Fruit fly (Drosophila melanogaster) whole organism, embryonic: ENCODE measurements around the gene Sbp2.

Source experiments
- Abd-B ChIP-seq: fragments of 200-800 bp; sonication (Bioruptor generic); optimal IDR thresholded peaks from 2 replicates; lab custom pipeline; 2018; ENCODE audit warnings: missing biosample characterization, mild to moderate bottlenecking, missing genetic modification characterization, moderate library complexity
- CG1024 ChIP-seq: fragments of 200-800 bp; sonication (Bioruptor generic); IDR thresholded peaks from 2 replicates; pipeline ENCODE4 v1.3.6; 2022; ENCODE audit warnings: missing biosample characterization, missing genetic modification characterization
- CG11093 ChIP-seq: fragments of 200-800 bp; sonication (Bioruptor generic); IDR thresholded peaks from 3 replicates; pipeline ENCODE4 v1.3.6; 2022; ENCODE audit warnings: missing biosample characterization, missing genetic modification characterization
- CG11696 ChIP-seq: fragments of 200-800 bp; sonication (Bioruptor generic); IDR thresholded peaks from 2 replicates; pipeline ENCODE4 v1.3.6; 2022; ENCODE audit warnings: missing biosample characterization, missing genetic modification characterization
- CG13123 ChIP-seq: fragments of 200-800 bp; sonication (Bioruptor generic); optimal IDR thresholded peaks from 2 replicates; lab custom pipeline; 2016; ENCODE audit warnings: missing biosample characterization, missing genetic modification characterization
- CG13287 ChIP-seq: fragments of 200-800 bp; sonication (Bioruptor generic); IDR thresholded peaks from 2 replicates; pipeline ENCODE4 v1.3.6; 2022; ENCODE audit warnings: missing biosample characterization, missing genetic modification characterization; ENCODE audit not compliant: partially characterized antibody
- CG14050 ChIP-seq: fragments of 200-800 bp; sonication (Bioruptor generic); IDR thresholded peaks from 3 replicates; pipeline ENCODE4 v1.3.6; 2022; ENCODE audit warnings: missing biosample characterization, missing genetic modification characterization
- CG1529 ChIP-seq: fragments of 200-800 bp; sonication (Bioruptor generic); optimal IDR thresholded peaks from 3 replicates; lab custom pipeline; 2018; ENCODE audit warnings: missing biosample characterization, missing genetic modification characterization
- CG15601 ChIP-seq: fragments of 200-800 bp; sonication (Bioruptor generic); optimal IDR thresholded peaks from 3 replicates; lab custom pipeline; 2019; ENCODE audit warnings: missing biosample characterization, mild to moderate bottlenecking, missing genetic modification characterization, moderate library complexity
- CG1647 ChIP-seq: fragments of 200-800 bp; sonication (Bioruptor generic); optimal IDR thresholded peaks from 3 replicates; lab custom pipeline; 2016; ENCODE audit warnings: missing biosample characterization, missing genetic modification characterization
- CG17385 ChIP-seq: fragments of 200-800 bp; sonication (Bioruptor generic); optimal IDR thresholded peaks from 3 replicates; lab custom pipeline; 2018; ENCODE audit warnings: missing biosample characterization, mild to moderate bottlenecking, missing genetic modification characterization
- CG18476 ChIP-seq: fragments of 200-800 bp; sonication (Bioruptor generic); optimal IDR thresholded peaks from 2 replicates; lab custom pipeline; 2016; ENCODE audit warnings: missing biosample characterization, mild to moderate bottlenecking, missing genetic modification characterization
- CG2116 ChIP-seq: fragments of 200-800 bp; sonication (Bioruptor generic); optimal IDR thresholded peaks from 3 replicates; lab custom pipeline; 2018; ENCODE audit warnings: missing biosample characterization, mild to moderate bottlenecking, missing genetic modification characterization
- CG33213 ChIP-seq: fragments of 200-800 bp; sonication (Bioruptor generic); optimal IDR thresholded peaks from 3 replicates; lab custom pipeline; 2016; ENCODE audit warnings: missing biosample characterization, missing genetic modification characterization
- CG34376 ChIP-seq: fragments of 200-800 bp; sonication (Bioruptor generic); optimal IDR thresholded peaks from 2 replicates; lab custom pipeline; 2018; ENCODE audit warnings: missing biosample characterization, mild to moderate bottlenecking, missing genetic modification characterization
- CG5953 ChIP-seq: fragments of 200-800 bp; sonication (Bioruptor generic); IDR thresholded peaks from 2 replicates; pipeline ENCODE4 v1.3.6; 2022; ENCODE audit warnings: missing biosample characterization, missing genetic modification characterization
- CG6791 ChIP-seq: fragments of 200-800 bp; sonication (Bioruptor generic); IDR thresholded peaks from 3 replicates; pipeline ENCODE4 v1.3.6; 2022; ENCODE audit warnings: missing biosample characterization, missing genetic modification characterization; ENCODE audit not compliant: partially characterized antibody
- CG6813 ChIP-seq: fragments of 200-800 bp; sonication (Bioruptor generic); optimal IDR thresholded peaks from 2 replicates; lab custom pipeline; 2017; ENCODE audit warnings: missing biosample characterization, missing genetic modification characterization, mild to moderate bottlenecking, moderate library complexity, missing genetic modification reagents
- CG8388 ChIP-seq: fragments of 200-800 bp; sonication (Bioruptor generic); optimal IDR thresholded peaks from 2 replicates; lab custom pipeline; 2019; ENCODE audit warnings: missing biosample characterization, mild to moderate bottlenecking, missing genetic modification characterization, moderate library complexity
- CG9727 ChIP-seq: fragments of 200-800 bp; sonication (Bioruptor generic); optimal IDR thresholded peaks from 3 replicates; lab custom pipeline; 2017; ENCODE audit warnings: missing biosample characterization, mild to moderate bottlenecking, missing genetic modification characterization
- Ets65A ChIP-seq: fragments of 200-800 bp; sonication (Bioruptor generic); peaks from one replicate; lab custom pipeline; 2016; ENCODE audit warnings: missing biosample characterization, missing genetic modification characterization
- Hand ChIP-seq: fragments of 200-800 bp; sonication (Bioruptor generic); optimal IDR thresholded peaks from 2 replicates; lab custom pipeline; 2017; ENCODE audit warnings: mild to moderate bottlenecking, missing biosample characterization, missing genetic modification reagents, missing genetic modification characterization
- Hey ChIP-seq: fragments of 200-800 bp; sonication (Bioruptor generic); optimal IDR thresholded peaks from 3 replicates; lab custom pipeline; 2018; ENCODE audit warnings: missing biosample characterization, mild to moderate bottlenecking, missing genetic modification characterization
- Hmr ChIP-seq: fragments of 200-800 bp; sonication (Bioruptor generic); optimal IDR thresholded peaks from 3 replicates; lab custom pipeline; 2017; ENCODE audit warnings: mild to moderate bottlenecking, missing biosample characterization, missing genetic modification reagents, missing genetic modification characterization
- Kr ChIP-seq: fragments of 200-800 bp; sonication (Bioruptor generic); optimal IDR thresholded peaks from 2 replicates; lab custom pipeline; 2017; ENCODE audit warnings: missing biosample characterization, mild to moderate bottlenecking, missing genetic modification characterization
- Lpt ChIP-seq: fragments of >200 bp; optimal IDR thresholded peaks from 2 replicates; lab custom pipeline; 2018; ENCODE audit warnings: missing biosample characterization, missing genetic modification characterization
- Neu2 ChIP-seq: fragments of 200-800 bp; sonication (Bioruptor generic); optimal IDR thresholded peaks from 3 replicates; lab custom pipeline; 2016; ENCODE audit warnings: missing biosample characterization, missing genetic modification characterization, borderline replicate concordance
- Tbp ChIP-seq: fragments of >200 bp; optimal IDR thresholded peaks from 2 replicates; lab custom pipeline; 2018; ENCODE audit warnings: missing biosample characterization, missing genetic modification characterization
- ac ChIP-seq: fragments of 200-800 bp; sonication (Bioruptor generic); optimal IDR thresholded peaks from 3 replicates; lab custom pipeline; 2017; ENCODE audit warnings: missing biosample characterization, mild to moderate bottlenecking, missing genetic modification characterization
- ato ChIP-seq: fragments of 200-800 bp; sonication (Bioruptor generic); IDR thresholded peaks from 2 replicates; pipeline ENCODE4 v1.3.6; 2022; ENCODE audit warnings: missing biosample characterization, missing genetic modification characterization; ENCODE audit not compliant: partially characterized antibody
- bbx ChIP-seq: fragments of 200-800 bp; sonication (Bioruptor generic); IDR thresholded peaks from 2 replicates; pipeline ENCODE4 v1.3.6; 2022; ENCODE audit warnings: missing biosample characterization, missing genetic modification characterization; ENCODE audit not compliant: partially characterized antibody
- cad ChIP-seq: fragments of >200 bp; optimal IDR thresholded peaks from 2 replicates; lab custom pipeline; 2017; ENCODE audit warnings: missing biosample characterization, missing genetic modification characterization
- cas ChIP-seq: fragments of 200-800 bp; sonication (Bioruptor generic); IDR thresholded peaks from 2 replicates; pipeline ENCODE4 v1.3.6; 2022; ENCODE audit warnings: missing biosample characterization, missing genetic modification characterization
- cwo ChIP-seq: fragments of 200-800 bp; sonication (Bioruptor generic); optimal IDR thresholded peaks from 3 replicates; lab custom pipeline; 2017; ENCODE audit warnings: missing biosample characterization, missing genetic modification characterization, mild to moderate bottlenecking, moderate library complexity, missing genetic modification reagents
- da ChIP-seq: fragments of 200-800 bp; sonication (Bioruptor generic); optimal IDR thresholded peaks from 2 replicates; lab custom pipeline; 2016; ENCODE audit warnings: missing biosample characterization, missing genetic modification characterization
- dan ChIP-seq: fragments of 200-800 bp; sonication (Bioruptor generic); IDR thresholded peaks from 2 replicates; pipeline ENCODE4 v1.3.6; 2022; ENCODE audit warnings: missing biosample characterization, missing genetic modification characterization
- dm ChIP-seq: fragments of 200-800 bp; sonication (Bioruptor generic); optimal IDR thresholded peaks from 3 replicates; lab custom pipeline; 2016; ENCODE audit warnings: missing biosample characterization, missing genetic modification characterization
- hb ChIP-seq: fragments of 200-800 bp; sonication (Bioruptor generic); IDR thresholded peaks from 3 replicates; pipeline ENCODE4 v1.3.6; 2022; ENCODE audit warnings: missing biosample characterization, missing genetic modification characterization; ENCODE audit not compliant: partially characterized antibody
- ind ChIP-seq: fragments of 200-800 bp; sonication (Bioruptor generic); optimal IDR thresholded peaks from 3 replicates; lab custom pipeline; 2016; ENCODE audit warnings: missing biosample characterization, missing genetic modification characterization
- insv ChIP-seq, 2 experiments: fragments of 200-800 bp; sonication (Bioruptor generic); optimal IDR thresholded peaks; 3 replicates each; lab custom pipeline; 2016 to 2018; ENCODE audit warnings: missing biosample characterization in 2 of 2, missing genetic modification characterization in 2 of 2
- lilli ChIP-seq: fragments of 200-800 bp; sonication (Bioruptor generic); optimal IDR thresholded peaks from 3 replicates; lab custom pipeline; 2016; ENCODE audit warnings: missing biosample characterization, missing genetic modification characterization
- nom ChIP-seq: fragments of 200-800 bp; sonication (Bioruptor generic); optimal IDR thresholded peaks from 2 replicates; lab custom pipeline; 2017; ENCODE audit warnings: missing biosample characterization, missing genetic modification characterization, mild to moderate bottlenecking, moderate library complexity, missing genetic modification reagents
- oc ChIP-seq: fragments of 200-800 bp; sonication (Bioruptor generic); optimal IDR thresholded peaks from 2 replicates; lab custom pipeline; 2018; ENCODE audit warnings: missing biosample characterization, mild to moderate bottlenecking, missing genetic modification characterization, moderate library complexity
- pros ChIP-seq: fragments of 200-800 bp; sonication (Bioruptor generic); optimal IDR thresholded peaks from 3 replicates; lab custom pipeline; 2019; ENCODE audit warnings: missing biosample characterization, mild to moderate bottlenecking, missing genetic modification characterization, moderate library complexity
- ranshi ChIP-seq: fragments of 200-800 bp; sonication (Bioruptor generic); IDR thresholded peaks from 2 replicates; pipeline ENCODE4 v1.3.6; 2022; ENCODE audit warnings: missing biosample characterization, missing genetic modification characterization
- seq ChIP-seq: fragments of 200-800 bp; sonication (Bioruptor generic); IDR thresholded peaks from 2 replicates; pipeline ENCODE4 v1.3.6; 2022; ENCODE audit warnings: missing biosample characterization, missing genetic modification characterization
- so ChIP-seq: fragments of 200-800 bp; sonication (Bioruptor generic); IDR thresholded peaks from 3 replicates; pipeline ENCODE4 v1.3.6; 2022; ENCODE audit warnings: missing biosample characterization, missing genetic modification characterization
- z ChIP-seq: fragments of 200-800 bp; sonication (Bioruptor generic); IDR thresholded peaks from 3 replicates; pipeline ENCODE4 v1.3.6; 2022; ENCODE audit warnings: missing biosample characterization, missing genetic modification characterization
- zen2 ChIP-seq: fragments of 200-800 bp; sonication (Bioruptor generic); IDR thresholded peaks from 3 replicates; pipeline ENCODE4 v1.3.6; 2022; ENCODE audit warnings: missing biosample characterization, missing genetic modification characterization; ENCODE audit not compliant: partially characterized antibody

The Sbp2 gene

DNA sequence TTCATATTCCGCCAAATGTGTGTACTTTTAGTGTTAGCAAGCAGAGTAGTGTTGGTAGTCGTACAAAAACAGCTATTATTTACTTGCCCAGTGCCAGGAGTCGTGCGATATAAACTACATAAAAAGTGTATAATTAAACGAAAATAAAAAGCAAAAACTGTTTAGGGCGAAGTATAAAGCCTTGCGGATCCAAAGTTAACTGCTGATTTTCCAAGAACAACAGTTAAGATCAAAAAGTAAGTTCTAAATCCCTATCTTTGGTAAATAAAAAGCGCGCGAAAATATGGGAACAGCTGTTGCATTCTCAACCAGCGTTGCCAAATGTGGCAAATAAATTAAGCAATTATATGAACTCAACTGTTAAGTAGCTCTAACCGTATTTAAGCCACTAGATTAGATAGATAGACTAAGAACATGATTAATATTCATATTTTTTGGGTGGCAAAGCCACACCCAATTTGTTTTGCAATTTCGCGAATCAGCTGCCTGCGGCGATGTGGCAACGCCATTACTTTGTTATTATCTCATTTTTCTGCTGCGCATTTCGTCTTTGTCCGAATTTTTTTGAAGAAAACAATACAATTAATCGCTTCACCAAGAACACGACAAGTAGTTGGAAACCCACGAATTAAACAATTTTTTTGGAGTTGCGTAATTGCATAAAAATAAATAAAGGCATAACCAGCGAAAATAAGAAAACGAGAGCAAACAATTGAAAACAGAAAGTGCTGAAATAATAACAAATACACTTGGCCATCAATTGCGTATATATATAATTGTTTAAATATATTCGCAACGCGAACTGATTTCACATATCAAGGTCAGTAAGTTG lies 36.5 kb downstream of the Sbp2 start, which contains the start of the genes Prim1 and CG7083 (continued):
- TF ChIP-seq hb (GFP tag; lab: Robert Waterston, UW) (no peak), CG17385 (peak; percentile 60), Lpt (GFP tag; lab: Kevin White, UChicago) (no peak), CG11696 (GFP tag; lab: Robert Waterston, UW) (no peak), so (GFP tag; lab: Robert Waterston, UW) (no peak), cwo (peak; percentile 21), CG5953 (GFP tag; lab: Robert Waterston, UW) (no peak), CG6791 (GFP tag; lab: Robert Waterston, UW) (no peak), oc (tag; lab: Kevin White, UChicago) (no peak), CG18476 (GFP tag; lab: Kevin White, UChicago) (peak; percentile 27), CG9727 (GFP tag; lab: Kevin White, UChicago) (peak; percentile 66), CG13287 (GFP tag; lab: Robert Waterston, UW) (peak; percentile 43), CG8388 (GFP tag; lab: Kevin White, UChicago) (peak; percentile 51), dm (GFP tag; lab: Kevin White, UChicago) (peak; percentile 43), CG1647 (GFP tag; lab: Kevin White, UChicago) (peak; percentile 25), Hand (GFP tag; lab: Kevin White, UChicago) (no peak), Kr (GFP tag; lab: Kevin White, UChicago) (no peak), zen2 (GFP tag; lab: Robert Waterston, UW) (no peak), CG33213 (GFP tag; lab: Kevin White, UChicago) (peak; percentile 32), ranshi (GFP tag; lab: Robert Waterston, UW) (0 out of 2 replicates have a peak, but pooled peaks have one; percentile 41), dan (GFP tag; lab: Robert Waterston, UW) (no peak), ac (GFP tag; lab: Kevin White, UChicago) (peak; percentile 0), CG14050 (GFP tag; lab: Robert Waterston, UW) (peak; percentile 42; the same call in 1 of the 3 replicates), CG15601 (tag; lab: Kevin White, UChicago) (peak; percentile 34), Neu2 (no peak), CG6813 (GFP tag; lab: Kevin White, UChicago) (peak; percentile 26), Tbp (GFP tag; lab: Kevin White, UChicago) (no peak), CG11093 (GFP tag; lab: Robert Waterston, UW) (no peak), cas (no peak), seq (GFP tag; lab: Robert Waterston, UW) (0 out of 2 replicates have a peak, but pooled peaks have one; percentile 27), CG1529 (peak; percentile 46), Hmr (peak; percentile 54), Abd-B (GFP tag; lab: Kevin White, UChicago) (peak; percentile 50), Hey (tag; lab: Kevin White, UChicago) (no peak), cad (GFP tag; lab: Kevin White, UChicago) (no peak), lilli (peak; percentile 73), da (GFP tag; lab: Kevin White, UChicago) (peak; percentile 43), z (GFP tag; lab: Robert Waterston, UW) (no peak), CG13123 (peak; percentile 39), insv (GFP tag; optimal IDR thresholded peaks at IDR 0.05; lab: Kevin White, UChicago) (peak in 1 of 2 experiments; percentile 55), bbx (GFP tag; lab: Robert Waterston, UW) (peak; percentile 45), ind (peak; percentile 53), CG1024 (GFP tag; lab: Robert Waterston, UW) (no peak), ato (GFP tag; lab: Robert Waterston, UW) (no peak), nom (peak; percentile 39), pros (GFP tag; lab: Kevin White, UChicago) (no peak), CG34376 (GFP tag; lab: Kevin White, UChicago) (peak; percentile 67), CG2116 (peak; percentile 67), Ets65A (GFP tag; lab: Kevin White, UChicago) (peak; percentile 72)
